Fruit fly (Drosophila melanogaster) whole organism, embryonic: ENCODE measurements around the gene Cyp313a4.

Experiments
- Awh ChIP-seq: fragments of 200-800 bp; sonication (Bioruptor generic); IDR thresholded peaks from 2 replicates; pipeline ENCODE4, ENCODE4 v1.3.6; 2022; ENCODE audit warnings: missing biosample characterization, missing genetic modification characterization
- CG10267 ChIP-seq: fragments of 200-800 bp; sonication (Bioruptor generic); optimal IDR thresholded peaks from 2 replicates; lab custom pipeline; 2018; ENCODE audit warnings: missing biosample characterization, mild to moderate bottlenecking, missing genetic modification characterization, moderate library complexity
- CG12219 ChIP-seq: fragments of 200-800 bp; sonication (Bioruptor generic); optimal IDR thresholded peaks from 3 replicates; lab custom pipeline; 2018; ENCODE audit warnings: missing biosample characterization, mild to moderate bottlenecking, missing genetic modification characterization
- CG12236 ChIP-seq: fragments of 200-800 bp; sonication (Bioruptor generic); optimal IDR thresholded peaks from 2 replicates; lab custom pipeline; 2016; ENCODE audit warnings: missing biosample characterization, missing genetic modification characterization
- CG12942 ChIP-seq: fragments of 200-800 bp; sonication (Bioruptor generic); optimal IDR thresholded peaks from 3 replicates; lab custom pipeline; 2016; ENCODE audit warnings: missing biosample characterization, missing genetic modification characterization
- CG13123 ChIP-seq: fragments of 200-800 bp; sonication (Bioruptor generic); optimal IDR thresholded peaks from 2 replicates; lab custom pipeline; 2016; ENCODE audit warnings: missing biosample characterization, missing genetic modification characterization
- CG13624 ChIP-seq: fragments of 200-800 bp; sonication (Bioruptor generic); optimal IDR thresholded peaks from 2 replicates; lab custom pipeline; 2016; ENCODE audit warnings: missing biosample characterization, missing genetic modification characterization
- CG13775 ChIP-seq: fragments of 200-800 bp; sonication (Bioruptor generic); optimal IDR thresholded peaks from 3 replicates; lab custom pipeline; 2017; ENCODE audit warnings: missing biosample characterization, mild to moderate bottlenecking, missing genetic modification characterization
- CG15514 ChIP-seq: fragments of 200-800 bp; sonication (Bioruptor generic); optimal IDR thresholded peaks from 3 replicates; lab custom pipeline; 2017; ENCODE audit warnings: missing biosample characterization, missing genetic modification characterization, mild to moderate bottlenecking, moderate library complexity, missing genetic modification reagents
- CG1602 ChIP-seq: fragments of 200-800 bp; sonication (Bioruptor generic); optimal IDR thresholded peaks from 3 replicates; lab custom pipeline; 2016; ENCODE audit warnings: missing biosample characterization, missing genetic modification characterization
- CG18764 ChIP-seq: fragments of 200-800 bp; sonication (Bioruptor generic); optimal IDR thresholded peaks from 3 replicates; lab custom pipeline; 2016; ENCODE audit warnings: missing biosample characterization, missing genetic modification characterization
- CG2116 ChIP-seq: fragments of 200-800 bp; sonication (Bioruptor generic); optimal IDR thresholded peaks from 3 replicates; lab custom pipeline; 2018; ENCODE audit warnings: missing biosample characterization, mild to moderate bottlenecking, missing genetic modification characterization
- CG2712 ChIP-seq: fragments of 200-800 bp; optimal IDR thresholded peaks from 3 replicates; lab custom pipeline; 2019; ENCODE audit warnings: missing biosample characterization, mild to moderate bottlenecking, missing genetic modification characterization, moderate library complexity
- CG30431 ChIP-seq: fragments of 200-800 bp; sonication (Bioruptor generic); optimal IDR thresholded peaks from 2 replicates; lab custom pipeline; 2017; ENCODE audit warnings: missing biosample characterization, missing genetic modification characterization
- CG31224 ChIP-seq: fragments of 200-800 bp; sonication (Bioruptor generic); IDR thresholded peaks from 2 replicates; pipeline ENCODE4 v1.3.6; 2022; ENCODE audit warnings: missing biosample characterization, missing genetic modification characterization
- CG32772 ChIP-seq: fragments of 200-800 bp; sonication (Bioruptor generic); IDR thresholded peaks from 2 replicates; pipeline ENCODE4 v1.3.6; 2022; ENCODE audit warnings: missing biosample characterization, missing genetic modification characterization
- CG4424 ChIP-seq: fragments of 200-800 bp; sonication (Bioruptor generic); optimal IDR thresholded peaks from 3 replicates; lab custom pipeline; 2016; ENCODE audit warnings: missing biosample characterization, missing genetic modification characterization
- CG4617 ChIP-seq: fragments of 200-800 bp; sonication (Bioruptor generic); optimal IDR thresholded peaks from 3 replicates; lab custom pipeline; 2016; ENCODE audit warnings: missing biosample characterization, missing genetic modification characterization, borderline replicate concordance
- CG7745 ChIP-seq: fragments of 200-800 bp; sonication (Bioruptor generic); optimal IDR thresholded peaks from 2 replicates; lab custom pipeline; 2018; ENCODE audit warnings: missing biosample characterization, mild to moderate bottlenecking, missing genetic modification characterization, moderate library complexity
- CG7839 ChIP-seq: fragments of 200-800 bp; sonication (Bioruptor generic); optimal IDR thresholded peaks from 3 replicates; lab custom pipeline; 2018; ENCODE audit warnings: missing biosample characterization, mild to moderate bottlenecking, missing genetic modification characterization, moderate library complexity
- CG8388 ChIP-seq: fragments of 200-800 bp; sonication (Bioruptor generic); optimal IDR thresholded peaks from 2 replicates; lab custom pipeline; 2019; ENCODE audit warnings: missing biosample characterization, mild to moderate bottlenecking, missing genetic modification characterization, moderate library complexity
- CG8924 ChIP-seq: fragments of 200-800 bp; optimal IDR thresholded peaks from 3 replicates; lab custom pipeline; 2019; ENCODE audit warnings: missing biosample characterization, mild to moderate bottlenecking, missing genetic modification characterization, moderate library complexity
- CG9215 ChIP-seq: fragments of 200-800 bp; sonication (Bioruptor generic); IDR thresholded peaks from 2 replicates; pipeline ENCODE4 v1.3.6; 2022; ENCODE audit warnings: missing biosample characterization, missing genetic modification characterization
- CHES-1-like ChIP-seq: fragments of 200-800 bp; sonication (Bioruptor generic); optimal IDR thresholded peaks from 2 replicates; lab custom pipeline; 2016; ENCODE audit warnings: missing biosample characterization, missing genetic modification characterization
- Dfd ChIP-seq, 2 experiments: fragments of >200 bp; optimal IDR thresholded peaks; 2 replicates each; lab custom pipeline; 2017; ENCODE audit warnings: missing biosample characterization in 2 of 2, missing genetic modification characterization in 2 of 2
- Dip3 ChIP-seq: fragments of 200-800 bp; sonication (Bioruptor generic); optimal IDR thresholded peaks from 3 replicates; lab custom pipeline; 2016; ENCODE audit warnings: missing biosample characterization, missing genetic modification characterization
- Dll ChIP-seq: fragments of 200-800 bp; sonication (Bioruptor generic); IDR thresholded peaks from 4 replicates; pipeline ENCODE4 v1.3.6; 2022; ENCODE audit warnings: missing biosample characterization, missing genetic modification characterization; ENCODE audit not compliant: partially characterized antibody
- Dp ChIP-seq: fragments of 200-800 bp; sonication (Bioruptor generic); optimal IDR thresholded peaks from 2 replicates; lab custom pipeline; 2018; ENCODE audit warnings: missing biosample characterization, mild to moderate bottlenecking, missing genetic modification characterization, moderate library complexity
- Hr78 ChIP-seq, 2 experiments: fragments of 200-800 bp in 1 of 2; fragments of >200 bp in 1 of 2; sonication (Bioruptor generic) in 1 of 2; optimal IDR thresholded peaks; 2 replicates each; lab custom pipeline; 2017 to 2019; ENCODE audit warnings: missing biosample characterization in 2 of 2, missing genetic modification characterization in 2 of 2, mild to moderate bottlenecking in 1 of 2, moderate library complexity in 1 of 2
- Lim3 ChIP-seq: fragments of 200-800 bp; sonication (Bioruptor generic); IDR thresholded peaks from 2 replicates; pipeline ENCODE4 v1.3.6; 2022; ENCODE audit warnings: missing biosample characterization, missing genetic modification characterization
- Mrtf ChIP-seq: fragments of 200-800 bp; sonication (Bioruptor generic); IDR thresholded peaks from 3 replicates; pipeline ENCODE4 v1.3.6; 2022; ENCODE audit warnings: missing biosample characterization, missing genetic modification characterization
- NC2α ChIP-seq: fragments of 200-800 bp; sonication (Bioruptor generic); optimal IDR thresholded peaks from 2 replicates; lab custom pipeline; 2016; ENCODE audit warnings: missing biosample characterization, missing genetic modification characterization
- NC2β ChIP-seq: fragments of 200-800 bp; sonication (Bioruptor generic); optimal IDR thresholded peaks from 2 replicates; lab custom pipeline; 2016; ENCODE audit warnings: missing biosample characterization, missing genetic modification characterization
- Ptx1 ChIP-seq: fragments of 200-800 bp; sonication (Bioruptor generic); IDR thresholded peaks from 2 replicates; pipeline ENCODE4 v1.3.6; 2022; ENCODE audit warnings: missing biosample characterization, missing genetic modification characterization
- Stat92E ChIP-seq, 3 experiments: fragments of >200 bp in 2 of 3; fragments of 200-800 bp in 1 of 3; sonication (Bioruptor generic) in 1 of 3; optimal IDR thresholded peaks; 2 replicates each; lab custom pipeline; 2017 to 2019; ENCODE audit warnings: missing biosample characterization in 3 of 3, missing genetic modification characterization in 3 of 3, mild to moderate bottlenecking in 1 of 3, moderate library complexity in 1 of 3
- YL-1 ChIP-seq: fragments of 200-800 bp; sonication (Bioruptor generic); optimal IDR thresholded peaks from 3 replicates; lab custom pipeline; 2017; ENCODE audit warnings: missing biosample characterization, mild to moderate bottlenecking, missing genetic modification characterization
- al ChIP-seq: fragments of 200-800 bp; sonication (Bioruptor generic); IDR thresholded peaks from 2 replicates; pipeline ENCODE4 v1.3.6; 2022; ENCODE audit warnings: missing biosample characterization, missing genetic modification characterization
- bab2 ChIP-seq: fragments of 200-800 bp; sonication (Bioruptor generic); optimal IDR thresholded peaks from 2 replicates; lab custom pipeline; 2016; ENCODE audit warnings: missing biosample characterization, missing genetic modification characterization
- cad ChIP-seq: fragments of >200 bp; optimal IDR thresholded peaks from 2 replicates; lab custom pipeline; 2017; ENCODE audit warnings: missing biosample characterization, missing genetic modification characterization
- dati ChIP-seq: fragments of 200-800 bp; sonication (Bioruptor generic); IDR thresholded peaks from 2 replicates; pipeline ENCODE4 v1.3.6; 2022; ENCODE audit warnings: missing biosample characterization, missing genetic modification characterization
- disco-r ChIP-seq: fragments of 200-800 bp; sonication (Bioruptor generic); optimal IDR thresholded peaks from 2 replicates; lab custom pipeline; 2016; ENCODE audit warnings: missing biosample characterization, missing genetic modification characterization
- emc ChIP-seq: fragments of 200-800 bp; sonication (Bioruptor generic); optimal IDR thresholded peaks from 2 replicates; lab custom pipeline; 2016; ENCODE audit warnings: missing biosample characterization, missing genetic modification characterization
- lab ChIP-seq: fragments of 200-800 bp; sonication (Bioruptor generic); optimal IDR thresholded peaks from 3 replicates; lab custom pipeline; 2017; ENCODE audit warnings: missing biosample characterization, missing genetic modification characterization, mild to moderate bottlenecking, moderate library complexity, missing genetic modification reagents
- pita ChIP-seq: fragments of 200-800 bp; sonication (Bioruptor generic); optimal IDR thresholded peaks from 2 replicates; lab custom pipeline; 2017; ENCODE audit warnings: missing biosample characterization, mild to moderate bottlenecking, missing genetic modification characterization
- prd ChIP-seq, 3 experiments: fragments of >200 bp in 2 of 3; fragments of 200-800 bp in 1 of 3; sonication (Bioruptor generic) in 1 of 3; optimal IDR thresholded peaks in 2 of 3; IDR thresholded peaks in 1 of 3; 2 replicates in 2 of 3; 3 replicates in 1 of 3; pipeline versions ENCODE4 v1.3.6 to Lab custom; 2017 to 2022; ENCODE audit warnings: missing biosample characterization in 1 of 3, missing genetic modification characterization in 1 of 3
- sens ChIP-seq: fragments of 200-800 bp; sonication (Bioruptor generic); peaks from one replicate; lab custom pipeline; 2016; ENCODE audit warnings: missing biosample characterization, missing genetic modification characterization
- sisA ChIP-seq: fragments of 200-800 bp; sonication (Bioruptor generic); IDR thresholded peaks from 2 replicates; pipeline ENCODE4 v1.3.6; 2022; ENCODE audit warnings: missing biosample characterization, missing genetic modification characterization
- stc ChIP-seq: fragments of 200-800 bp; sonication (Bioruptor generic); IDR thresholded peaks from 2 replicates; pipeline ENCODE4 v1.3.6; 2022; ENCODE audit warnings: missing biosample characterization, missing genetic modification characterization
- stwl ChIP-seq: fragments of 200-800 bp; sonication (Bioruptor generic); optimal IDR thresholded peaks from 3 replicates; lab custom pipeline; 2018; ENCODE audit warnings: missing biosample characterization, mild to moderate bottlenecking, missing genetic modification characterization, moderate library complexity
- sug ChIP-seq: fragments of 200-800 bp; optimal IDR thresholded peaks from 2 replicates; lab custom pipeline; 2019; ENCODE audit warnings: missing biosample characterization, mild to moderate bottlenecking, missing genetic modification characterization, moderate library complexity
- yki ChIP-seq: fragments of >200 bp; optimal IDR thresholded peaks from 3 replicates; lab custom pipeline; 2018
- zen ChIP-seq: fragments of 200-800 bp; sonication (Bioruptor generic); optimal IDR thresholded peaks from 3 replicates; lab custom pipeline; 2018; ENCODE audit warnings: missing biosample characterization, mild to moderate bottlenecking, missing genetic modification characterization, moderate library complexity

The Cyp313a4 gene

DNA sequence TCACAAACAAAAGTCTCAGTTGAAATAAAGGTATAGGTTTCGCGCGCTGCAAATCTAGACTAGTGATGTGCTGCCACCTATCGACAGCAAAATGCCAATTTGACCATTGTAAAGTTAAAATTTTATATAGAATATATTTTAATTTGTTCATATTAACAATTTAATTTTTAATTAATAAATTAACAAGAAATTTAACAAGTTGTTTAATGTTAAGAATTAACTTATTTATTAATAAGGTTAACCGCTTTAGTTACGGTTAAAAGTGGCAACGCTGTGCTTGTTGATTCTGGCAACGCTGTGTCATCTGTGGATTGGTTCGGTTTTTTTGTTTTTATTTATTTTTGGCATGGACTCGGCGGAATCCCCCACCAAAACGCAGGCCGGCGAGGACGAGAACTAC lies 50.8 kb downstream of the Cyp313a4 start, which contains the start of gene Not10 (continued):
- TF ChIP-seq CG13123 (GFP tag; lab: Kevin White, UChicago) (no peak), NC2α (no peak), CG15514 (GFP tag; lab: Kevin White, UChicago) (peak; percentile 73), CHES-1-like (no peak), CG32772 (GFP tag; lab: Robert Waterston, UW) (no peak), Awh (GFP tag; lab: Robert Waterston, UW) (no peak), CG2116 (GFP tag; lab: Kevin White, UChicago) (peak; percentile 56), zen (peak; percentile 23), CG1602 (peak; percentile 41), CG30431 (GFP tag; lab: Kevin White, UChicago) (no peak), CG8924 (tag; lab: Kevin White, UChicago) (peak; percentile 55), pita (GFP tag; lab: Kevin White, UChicago) (no peak), emc (no peak), lab (no peak), dati (GFP tag; lab: Robert Waterston, UW) (no peak), Stat92E (GFP tag; optimal IDR thresholded peaks at IDR 0.05; lab: Kevin White, UChicago) (no peak), CG18764 (GFP tag; lab: Kevin White, UChicago) (peak; percentile 27), sug (tag; lab: Kevin White, UChicago) (no peak), CG4424 (peak; percentile 31), Dll (GFP tag; lab: Robert Waterston, UW) (peak; percentile 86), Dfd (GFP tag; optimal IDR thresholded peaks at IDR 0.05; lab: Kevin White, UChicago) (no peak), Ptx1 (GFP tag; lab: Robert Waterston, UW) (peak; percentile 60), Mrtf (no peak), YL-1 (GFP tag; lab: Kevin White, UChicago) (peak; percentile 51), CG12236 (GFP tag; lab: Kevin White, UChicago) (no peak), prd (optimal IDR thresholded peaks at IDR 0.05; lab: Kevin White, UChicago) (no peak), prd (GFP tag; IDR thresholded peaks at IDR 0.05; lab: Robert Waterston, UW) (peak; percentile 60), CG13624 (no peak), Dp (GFP tag; lab: Kevin White, UChicago) (peak; percentile 83), CG31224 (GFP tag; lab: Robert Waterston, UW) (no peak), disco-r (GFP tag; lab: Kevin White, UChicago) (no peak), CG8388 (GFP tag; lab: Kevin White, UChicago) (peak; percentile 5), CG4617 (GFP tag; lab: Kevin White, UChicago) (peak; percentile 77), CG12219 (GFP tag; lab: Kevin White, UChicago) (no peak), Hr78 (GFP tag; optimal IDR thresholded peaks at IDR 0.05; lab: Kevin White, UChicago) (no peak), CG10267 (peak; percentile 79), CG12942 (peak; percentile 17), cad (GFP tag; lab: Kevin White, UChicago) (no peak), CG9215 (GFP tag; lab: Robert Waterston, UW) (no peak), Dip3 (GFP tag; lab: Kevin White, UChicago) (no peak), bab2 (no peak), CG7839 (no peak), NC2β (no peak), sisA (GFP tag; lab: Robert Waterston, UW) (no peak), stc (no peak), al (GFP tag; lab: Robert Waterston, UW) (no peak), CG7745 (no peak), CG13775 (peak; percentile 50), Lim3 (GFP tag; lab: Robert Waterston, UW) (no peak), CG2712 (tag; lab: Kevin White, UChicago) (peak; percentile 62), stwl (tag; lab: Kevin White, UChicago) (peak; percentile 55), yki (lab: Kevin White, UChicago) (no peak), sens (GFP tag; lab: Kevin White, UChicago) (peak; percentile 13)
